Fruit fly (Drosophila melanogaster) whole organism, adult: ENCODE results near the gene CG11504.

Source experiments
- CG11617 ChIP-seq: fragments of 200-800 bp; sonication (Bioruptor generic); optimal IDR thresholded peaks from 2 replicates; lab custom pipeline; 2017; ENCODE audit warnings: mild to moderate bottlenecking, missing biosample characterization, missing genetic modification reagents, missing genetic modification characterization
- CG12768 ChIP-seq: fragments of 200-800 bp; sonication (Bioruptor generic); optimal IDR thresholded peaks from 2 replicates; lab custom pipeline; 2017; ENCODE audit warnings: missing biosample characterization, missing genetic modification characterization, mild to moderate bottlenecking, moderate library complexity, missing genetic modification reagents
- CG14711 ChIP-seq: fragments of 200-800 bp; sonication (Bioruptor generic); optimal IDR thresholded peaks from 2 replicates; lab custom pipeline; 2018; ENCODE audit warnings: missing biosample characterization, mild to moderate bottlenecking, missing genetic modification characterization, moderate library complexity
- CG1620 ChIP-seq: fragments of 200-800 bp; sonication (Bioruptor generic); optimal IDR thresholded peaks from 2 replicates; lab custom pipeline; 2016; ENCODE audit warnings: missing biosample characterization, missing genetic modification characterization
- CG33017 ChIP-seq: fragments of 200-800 bp; sonication (Bioruptor generic); optimal IDR thresholded peaks from 2 replicates; lab custom pipeline; 2018; ENCODE audit warnings: missing biosample characterization, mild to moderate bottlenecking, missing genetic modification characterization, moderate library complexity
- CG5204 ChIP-seq: fragments of 200-800 bp; sonication (Bioruptor generic); optimal IDR thresholded peaks from 2 replicates; lab custom pipeline; 2016; ENCODE audit warnings: missing biosample characterization, missing genetic modification characterization
- CG7045 ChIP-seq: fragments of 200-800 bp; sonication (Bioruptor generic); optimal IDR thresholded peaks from 2 replicates; lab custom pipeline; 2017; ENCODE audit warnings: missing biosample characterization, mild to moderate bottlenecking, missing genetic modification characterization
- CG7101 ChIP-seq: fragments of 200-800 bp; sonication (Bioruptor generic); optimal IDR thresholded peaks from 2 replicates; lab custom pipeline; 2018; ENCODE audit warnings: missing biosample characterization, mild to moderate bottlenecking, missing genetic modification characterization, moderate library complexity
- Clk ChIP-seq: fragments of 200-800 bp; sonication (Bioruptor generic); optimal IDR thresholded peaks from 2 replicates; lab custom pipeline; 2017; ENCODE audit warnings: missing biosample characterization, missing genetic modification characterization
- Crg-1 ChIP-seq: fragments of 200-800 bp; sonication (Bioruptor generic); optimal IDR thresholded peaks from 2 replicates; lab custom pipeline; 2016; ENCODE audit warnings: missing biosample characterization, missing genetic modification characterization
- Hr96 ChIP-seq: fragments of 200-800 bp; sonication (Bioruptor generic); optimal IDR thresholded peaks from 2 replicates; lab custom pipeline; 2016; ENCODE audit warnings: missing biosample characterization, missing genetic modification characterization
- Mnt ChIP-seq: fragments of 200-800 bp; sonication (Bioruptor generic); optimal IDR thresholded peaks from 2 replicates; lab custom pipeline; 2016; ENCODE audit warnings: missing biosample characterization, mild to moderate bottlenecking, missing genetic modification characterization
- bab1 ChIP-seq: fragments of 200-800 bp; sonication (Bioruptor generic); optimal IDR thresholded peaks from 3 replicates; lab custom pipeline; 2019; ENCODE audit warnings: missing biosample characterization, mild to moderate bottlenecking, missing genetic modification characterization, moderate library complexity
- cic ChIP-seq: fragments of 200-800 bp; sonication (Bioruptor generic); optimal IDR thresholded peaks from 2 replicates; lab custom pipeline; 2017; ENCODE audit warnings: missing biosample characterization, mild to moderate bottlenecking, missing genetic modification characterization, moderate library complexity
- cnc ChIP-seq, 2 experiments: fragments of >200 bp; optimal IDR thresholded peaks; 2 replicates each; lab custom pipeline; 2017
- kay ChIP-seq: fragments of 200-800 bp; sonication (Bioruptor generic); peaks from one replicate; lab custom pipeline; 2016; ENCODE audit warnings: missing biosample characterization, missing genetic modification characterization, borderline replicate concordance
- ovo ChIP-seq: fragments of 200-800 bp; sonication (Bioruptor generic); optimal IDR thresholded peaks from 2 replicates; lab custom pipeline; 2016; ENCODE audit warnings: missing biosample characterization, missing genetic modification characterization
- pad ChIP-seq: fragments of 200-800 bp; sonication (Bioruptor generic); optimal IDR thresholded peaks from 3 replicates; lab custom pipeline; 2017; ENCODE audit warnings: missing biosample characterization, missing genetic modification characterization, mild to moderate bottlenecking, moderate library complexity, missing genetic modification reagents
- tj ChIP-seq: fragments of 200-800 bp; sonication (Bioruptor generic); optimal IDR thresholded peaks from 3 replicates; lab custom pipeline; 2017; ENCODE audit warnings: missing biosample characterization, mild to moderate bottlenecking, missing genetic modification characterization, moderate library complexity
- toe ChIP-seq: fragments of 200-800 bp; sonication (Bioruptor generic); optimal IDR thresholded peaks from 2 replicates; lab custom pipeline; 2016; ENCODE audit warnings: missing biosample characterization, missing genetic modification characterization

The CG11504 gene

DNA sequence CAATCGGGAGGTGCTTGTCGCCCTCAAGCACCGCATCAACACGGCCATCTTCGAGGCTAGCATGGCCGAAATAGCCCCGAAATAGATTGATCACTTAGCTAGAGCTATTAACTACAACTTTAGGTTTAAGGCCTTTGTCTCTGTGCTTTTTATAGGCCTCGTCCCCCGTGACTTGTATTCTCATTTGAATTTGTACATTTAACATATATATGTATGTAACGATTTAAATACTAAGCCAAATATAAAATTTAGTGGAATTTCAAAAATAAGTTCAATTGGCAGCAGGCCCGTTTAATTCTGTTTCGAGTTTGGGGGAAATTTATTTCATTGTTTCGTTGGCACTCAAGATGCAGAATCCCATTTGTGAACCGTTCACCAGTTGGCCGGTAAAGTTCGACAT lies 1.8 kb downstream of the CG11504 start, which contains the start of gene CG34298:
CG34298 (plus strand) TSS at position 301 of the 400 bp plus-strand sequence.
- TF ChIP-seq CG7045 (GFP tag; lab: Kevin White, UChicago) (no peak), Clk (GFP tag; lab: Kevin White, UChicago) (no peak), CG33017 (tag; lab: Kevin White, UChicago) (no peak), CG5204 (GFP tag; lab: Kevin White, UChicago) (no peak), kay (no peak), bab1 (GFP tag; lab: Kevin White, UChicago) (no peak), tj (GFP tag; lab: Kevin White, UChicago) (no peak), toe (no peak), pad (GFP tag; lab: Kevin White, UChicago) (no peak), CG11617 (GFP tag; lab: Kevin White, UChicago) (no peak), cic (GFP tag; lab: Kevin White, UChicago) (no peak), Crg-1 (GFP tag; lab: Kevin White, UChicago) (no peak), CG1620 (GFP tag; lab: Kevin White, UChicago) (no peak), Mnt (no peak), CG14711 (tag; lab: Kevin White, UChicago) (no peak), CG12768 (no peak), ovo (GFP tag; lab: Kevin White, UChicago) (no peak), cnc (optimal IDR thresholded peaks at IDR 0.05; lab: Kevin White, UChicago) (no peak)

DNA sequence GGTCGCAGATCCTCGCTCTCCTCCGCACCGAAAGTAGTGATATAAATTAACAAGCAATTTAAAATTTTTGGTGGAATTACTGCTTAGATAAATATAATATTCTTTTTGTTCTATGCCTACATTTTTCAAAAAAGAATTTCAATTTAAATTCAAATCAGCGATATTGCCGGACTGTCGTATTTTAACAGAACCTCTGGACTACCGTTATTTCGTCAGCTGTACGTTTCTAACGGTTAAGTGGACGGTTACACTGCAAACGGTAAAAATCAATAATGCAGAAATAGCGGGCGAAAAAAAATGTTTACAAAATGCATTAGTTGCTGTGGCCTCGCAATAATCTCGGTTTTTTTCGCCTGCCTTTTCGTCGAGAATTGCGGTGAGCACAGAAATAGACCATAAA lies 2.6 kb downstream of the CG11504 start, which contains the start of gene Tace:
Tace (plus strand) TSS at position 245 of the 400 bp plus-strand sequence.
- TF ChIP-seq kay (no peak), ovo (GFP tag; lab: Kevin White, UChicago) (peak; percentile 9), tj (GFP tag; lab: Kevin White, UChicago) (no peak), CG14711 (tag; lab: Kevin White, UChicago) (no peak)

DNA sequence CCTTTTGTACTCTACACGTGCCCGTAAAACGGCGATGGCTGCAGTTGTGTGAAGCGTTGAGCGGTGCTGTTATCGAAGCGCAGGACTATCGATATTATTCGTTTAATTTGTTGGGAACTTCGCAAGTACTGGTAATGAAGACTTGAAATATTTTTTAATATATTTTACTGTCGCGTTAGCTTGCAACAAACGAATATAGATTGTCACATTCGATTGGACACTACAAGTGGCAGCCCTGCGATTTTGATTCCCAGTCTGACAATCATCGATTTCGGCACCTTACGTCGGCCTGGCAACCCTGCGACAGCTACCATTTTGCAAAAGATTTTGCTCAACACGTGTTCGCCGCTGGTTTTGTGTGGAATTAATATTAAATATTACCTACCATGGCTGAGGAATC lies 6.9 kb downstream of the CG11504 start, which contains the start of the genes Nlp and Nph:
Nlp (plus strand) TSS at position 138 of the 400 bp plus-strand sequence.
Nph (minus strand) TSS at position 214 of the 400 bp plus-strand sequence.
- TF ChIP-seq tj (GFP tag; lab: Kevin White, UChicago) (peak; percentile 56), Crg-1 (GFP tag; lab: Kevin White, UChicago) (peak; percentile 54), CG7101 (tag; lab: Kevin White, UChicago) (peak; percentile 31), bab1 (GFP tag; lab: Kevin White, UChicago) (peak; percentile 42), CG7045 (GFP tag; lab: Kevin White, UChicago) (peak; percentile 9), CG1620 (GFP tag; lab: Kevin White, UChicago) (peak; percentile 47), CG11617 (GFP tag; lab: Kevin White, UChicago) (peak; percentile 22), CG33017 (tag; lab: Kevin White, UChicago) (no peak), kay (no peak), Mnt (peak; percentile 95), Clk (GFP tag; lab: Kevin White, UChicago) (no peak), Hr96 (peak; percentile 65), CG14711 (tag; lab: Kevin White, UChicago) (peak; percentile 93), ovo (GFP tag; lab: Kevin White, UChicago) (no peak), CG12768 (peak; percentile 36), cnc (optimal IDR thresholded peaks at IDR 0.05; lab: Kevin White, UChicago) (no peak), cic (GFP tag; lab: Kevin White, UChicago) (peak; percentile 13), CG5204 (GFP tag; lab: Kevin White, UChicago) (no peak), toe (peak; percentile 68), pad (GFP tag; lab: Kevin White, UChicago) (peak; percentile 30)

DNA sequence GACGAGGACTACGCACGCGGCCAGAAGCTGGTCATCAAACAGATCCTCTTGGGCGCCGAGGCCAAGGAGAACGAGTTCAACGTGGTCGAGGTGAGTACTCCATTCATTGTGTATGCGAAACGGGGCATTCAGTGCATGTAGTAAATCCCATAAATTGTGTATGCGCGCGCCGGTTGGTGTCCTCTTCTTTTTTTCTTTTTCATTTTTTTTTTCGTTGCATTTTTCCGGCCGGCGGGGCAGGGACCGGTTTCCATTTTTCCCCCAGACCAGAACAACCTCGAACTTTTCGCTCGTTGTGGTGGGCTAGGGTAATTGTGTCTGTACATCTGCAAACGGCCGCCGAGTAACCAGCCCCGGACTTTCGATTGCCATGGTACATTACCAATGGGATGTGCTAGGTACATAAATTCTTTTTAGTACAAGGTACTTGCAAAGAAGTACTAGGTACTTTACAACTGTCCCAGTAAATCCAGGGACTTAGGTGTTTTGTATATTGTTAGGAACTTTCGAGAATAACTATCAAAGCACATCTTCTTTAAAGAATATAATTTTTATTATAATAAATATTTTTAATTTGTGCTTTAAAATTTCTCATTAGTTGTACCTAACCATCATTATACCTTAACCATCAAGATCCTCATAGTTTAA lies 7.8 kb downstream of the CG11504 start:
- no peak for TF ChIP-seq CG33017 (tag; lab: Kevin White, UChicago)
- TF ChIP-seq ovo (GFP tag; lab: Kevin White, UChicago): no peak
- no peak for TF ChIP-seq Hr96
- no peak for TF ChIP-seq bab1 (GFP tag; lab: Kevin White, UChicago)
- no peak for TF ChIP-seq tj (GFP tag; lab: Kevin White, UChicago)
- no peak for TF ChIP-seq CG14711 (tag; lab: Kevin White, UChicago)
- no peak for TF ChIP-seq Clk (GFP tag; lab: Kevin White, UChicago)
- no peak for TF ChIP-seq CG1620 (GFP tag; lab: Kevin White, UChicago)
- no peak for TF ChIP-seq cnc (optimal IDR thresholded peaks at IDR 0.05; lab: Kevin White, UChicago)
- no peak for TF ChIP-seq CG7045 (GFP tag; lab: Kevin White, UChicago)
- TF ChIP-seq CG5204 (GFP tag; lab: Kevin White, UChicago): no peak
- no peak for TF ChIP-seq CG11617 (GFP tag; lab: Kevin White, UChicago)
- no peak for TF ChIP-seq toe
- no peak for TF ChIP-seq cic (GFP tag; lab: Kevin White, UChicago)
- no peak for TF ChIP-seq Crg-1 (GFP tag; lab: Kevin White, UChicago)
- no peak for TF ChIP-seq CG12768
- no peak for TF ChIP-seq kay
- no peak for TF ChIP-seq CG7101 (tag; lab: Kevin White, UChicago)
- TF ChIP-seq pad (GFP tag; lab: Kevin White, UChicago): no peak
- TF ChIP-seq Mnt: no peak

DNA sequence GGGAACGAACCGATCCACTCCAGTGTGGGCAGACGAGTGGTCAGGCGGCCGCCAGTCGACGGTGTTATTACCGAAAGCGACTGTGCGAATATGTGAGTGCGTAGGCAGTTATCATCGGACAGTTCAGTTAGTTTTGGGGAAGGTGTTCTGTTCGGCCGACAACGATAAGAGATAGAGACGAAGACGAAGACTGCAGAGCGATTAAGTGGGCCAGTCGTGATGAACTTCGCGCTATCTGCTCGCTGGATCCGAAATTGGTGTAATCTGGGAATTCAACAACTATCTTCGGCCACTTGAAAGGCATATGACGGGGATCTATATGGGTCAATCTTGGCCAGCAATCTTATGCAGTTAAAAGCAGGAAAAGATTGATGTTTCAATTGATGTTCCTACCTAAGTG lies 11.5 kb downstream of the CG11504 start, which contains the start of gene CG7912:
CG7912 (minus strand) TSS at position 17 of the 400 bp plus-strand sequence.
- TF ChIP-seq CG14711 (tag; lab: Kevin White, UChicago): no peak
- TF ChIP-seq ovo (GFP tag; lab: Kevin White, UChicago): no peak
- no peak for TF ChIP-seq Clk (GFP tag; lab: Kevin White, UChicago)
- no peak for TF ChIP-seq CG1620 (GFP tag; lab: Kevin White, UChicago)
- TF ChIP-seq Crg-1 (GFP tag; lab: Kevin White, UChicago): no peak
- no peak for TF ChIP-seq bab1 (GFP tag; lab: Kevin White, UChicago)
- TF ChIP-seq CG7101 (tag; lab: Kevin White, UChicago): no peak
- no peak for TF ChIP-seq pad (GFP tag; lab: Kevin White, UChicago)
